Worm (Caenorhabditis elegans): Measurements from ENCODE around the gene F13D12.5.
A peak's percentile ranks its signal among the peaks of the same experiment; 100 is the strongest.

F13D12.5 gene

ce11 chrII:11700200-11700599, 26.4 kb upstream of the F13D12.5 start, which contains the start of gene inos-1:
TSS of gene inos-1 (minus strand) at chrII:11700300.
- no peak for TF ChIP-seq egl-5 (tag; optimal IDR thresholded peaks at IDR 0.05)

DNA sequence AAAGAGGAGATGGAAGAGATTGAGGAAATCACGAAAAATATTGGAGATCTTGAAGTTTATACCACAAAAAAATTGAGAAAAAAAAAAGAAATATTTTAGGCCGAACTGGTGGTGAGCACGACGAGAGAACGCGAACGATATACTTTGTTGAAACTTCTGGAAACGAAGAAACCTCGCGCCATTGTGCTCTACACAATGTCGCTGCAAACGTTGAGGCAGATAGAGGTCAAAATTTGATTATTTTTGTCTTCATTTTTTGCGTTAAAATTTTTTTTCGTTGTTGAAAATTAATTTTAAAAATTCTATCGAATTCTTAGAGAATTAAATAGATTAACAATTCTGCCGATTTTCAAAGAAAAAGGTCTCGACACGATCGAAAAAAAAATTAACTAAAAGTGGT, 26.0 kb upstream of the F13D12.5 start:
- TF ChIP-seq snpc-4 (tag; optimal IDR thresholded peaks at IDR 0.05), result no peak
- TF ChIP-seq hmg-11 (tag; optimal IDR thresholded peaks at IDR 0.05), result no peak
- no peak for TF ChIP-seq zag-1 (tag; optimal IDR thresholded peaks at IDR 0.05)
- TF ChIP-seq nhr-76 (tag; optimal IDR thresholded peaks at IDR 0.05), result no peak
- TF ChIP-seq tbx-2 (tag; optimal IDR thresholded peaks at IDR 0.05), result no peak
- no peak for TF ChIP-seq pha-4 (tag; optimal IDR thresholded peaks at IDR 0.05)
- TF ChIP-seq lsy-12 (tag; optimal IDR thresholded peaks at IDR 0.05), result no peak
- TF ChIP-seq elt-3 (tag; optimal IDR thresholded peaks at IDR 0.05), result no peak
- no peak for TF ChIP-seq nhr-43 (tag; optimal IDR thresholded peaks at IDR 0.05; ENCODE audit: poor library complexity, severe bottlenecking)
- no peak for TF ChIP-seq nhr-25 (tag; optimal IDR thresholded peaks at IDR 0.05)
- TF ChIP-seq lin-15B (tag; optimal IDR thresholded peaks at IDR 0.05), result no peak
- TF ChIP-seq daf-12 (tag; optimal IDR thresholded peaks at IDR 0.05), result no peak
- no peak for TF ChIP-seq elt-1 (tag; optimal IDR thresholded peaks at IDR 0.05)
- no peak for TF ChIP-seq fos-1 (tag; optimal IDR thresholded peaks at IDR 0.05)
- TF ChIP-seq jun-1 (tag; optimal IDR thresholded peaks at IDR 0.05), result no peak
- no peak for TF ChIP-seq ama-1 (optimal IDR thresholded peaks at IDR 0.05)
- TF ChIP-seq nhr-77 (tag; optimal IDR thresholded peaks at IDR 0.05), result no peak

DNA sequence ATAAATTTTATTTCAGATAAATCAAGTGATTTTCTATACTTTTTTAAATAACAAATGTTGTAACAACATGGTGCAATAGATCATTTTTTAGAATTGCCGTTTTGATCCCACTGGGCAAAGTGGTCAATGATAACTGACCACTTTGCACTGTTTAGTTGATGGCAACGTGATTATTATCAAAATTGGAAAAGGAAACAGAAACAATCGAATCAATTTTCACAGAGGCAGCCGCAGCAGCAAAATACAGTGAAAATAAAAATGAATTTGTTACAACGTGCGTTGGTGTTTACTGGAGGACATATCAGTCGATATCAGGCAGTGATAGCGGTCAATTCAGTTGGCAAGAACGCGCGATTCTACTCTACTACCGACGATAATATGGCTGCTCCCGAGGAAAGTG, 20.8 kb upstream of the F13D12.5 start, which contains the start of gene VF13D12L.3:
Gene VF13D12L.3, plus strand, starts transcription at position 223 of the 400 bp plus-strand sequence.
- no peak for TF ChIP-seq eor-1 (tag; optimal IDR thresholded peaks at IDR 0.05)
- no peak for TF ChIP-seq ceh-82 (tag; optimal IDR thresholded peaks at IDR 0.05)
- no peak for TF ChIP-seq egl-5 (tag; optimal IDR thresholded peaks at IDR 0.05)
- no peak for TF ChIP-seq lsy-12 (tag; optimal IDR thresholded peaks at IDR 0.05)
- peak; percentile 42 for TF ChIP-seq nhr-76 (tag; optimal IDR thresholded peaks at IDR 0.05)
- TF ChIP-seq nhr-25 (tag; optimal IDR thresholded peaks at IDR 0.05), result no peak
- TF ChIP-seq fos-1 (tag; optimal IDR thresholded peaks at IDR 0.05), result no peak
- TF ChIP-seq pha-4 (tag; optimal IDR thresholded peaks at IDR 0.05), result no peak
- TF ChIP-seq egl-27 (tag; optimal IDR thresholded peaks at IDR 0.05), result no peak
- TF ChIP-seq ztf-4 (tag; optimal IDR thresholded peaks at IDR 0.05), result no peak
- TF ChIP-seq nhr-77 (tag; optimal IDR thresholded peaks at IDR 0.05), result no peak
- TF ChIP-seq mml-1 (tag; optimal IDR thresholded peaks at IDR 0.05), result no peak
- no peak for TF ChIP-seq ceh-28 (tag; optimal IDR thresholded peaks at IDR 0.05)
- TF ChIP-seq pqm-1 (tag; optimal IDR thresholded peaks at IDR 0.05), result peak; percentile 45
- TF ChIP-seq elt-2 (tag; optimal IDR thresholded peaks at IDR 0.05), result peak; percentile 5
- no peak for TF ChIP-seq daf-12 (tag; optimal IDR thresholded peaks at IDR 0.05)
- no peak for TF ChIP-seq lin-39 (tag; optimal IDR thresholded peaks at IDR 0.05)
- no peak for TF ChIP-seq tbx-2 (tag; optimal IDR thresholded peaks at IDR 0.05)

- TF ChIP-seq ZK546.5 (tag; optimal IDR thresholded peaks at IDR 0.05) (no peak), nhr-25 (tag; optimal IDR thresholded peaks at IDR 0.05) (no peak)
These were observed 17.1 kb upstream of the F13D12.5 start, which contains the start of gene fcmt-1 for ce11 chrII:11709464-11709863. TSS of gene fcmt-1 (minus strand) at chrII:11709564.

ce11 chrII:11710771-11711170, 15.8 kb upstream of the F13D12.5 start:
- TF ChIP-seq lsy-12 (tag; optimal IDR thresholded peaks at IDR 0.05) (no peak), hmg-11 (tag; optimal IDR thresholded peaks at IDR 0.05) (no peak), zag-1 (tag; optimal IDR thresholded peaks at IDR 0.05) (no peak), pqm-1 (tag; optimal IDR thresholded peaks at IDR 0.05) (no peak), elt-1 (tag; optimal IDR thresholded peaks at IDR 0.05) (no peak), jun-1 (tag; optimal IDR thresholded peaks at IDR 0.05) (no peak), mml-1 (tag; optimal IDR thresholded peaks at IDR 0.05) (no peak), elt-2 (tag; optimal IDR thresholded peaks at IDR 0.05) (no peak), ceh-82 (tag; optimal IDR thresholded peaks at IDR 0.05) (no peak), ztf-4 (tag; optimal IDR thresholded peaks at IDR 0.05) (no peak), nhr-11 (tag; optimal IDR thresholded peaks at IDR 0.05) (no peak), nfya-1 (tag; optimal IDR thresholded peaks at IDR 0.05; ENCODE audit: insufficient read depth) (no peak), fkh-2 (tag; optimal IDR thresholded peaks at IDR 0.05) (no peak), egl-5 (tag; optimal IDR thresholded peaks at IDR 0.05) (no peak), nhr-77 (tag; optimal IDR thresholded peaks at IDR 0.05) (no peak), fkh-10 (GFP tag; optimal IDR thresholded peaks at IDR 0.05) (no peak), nhr-23 (tag; optimal IDR thresholded peaks at IDR 0.05) (no peak)
